Worm (Caenorhabditis elegans): ENCODE data around the gene R09F10.5.

DNA sequence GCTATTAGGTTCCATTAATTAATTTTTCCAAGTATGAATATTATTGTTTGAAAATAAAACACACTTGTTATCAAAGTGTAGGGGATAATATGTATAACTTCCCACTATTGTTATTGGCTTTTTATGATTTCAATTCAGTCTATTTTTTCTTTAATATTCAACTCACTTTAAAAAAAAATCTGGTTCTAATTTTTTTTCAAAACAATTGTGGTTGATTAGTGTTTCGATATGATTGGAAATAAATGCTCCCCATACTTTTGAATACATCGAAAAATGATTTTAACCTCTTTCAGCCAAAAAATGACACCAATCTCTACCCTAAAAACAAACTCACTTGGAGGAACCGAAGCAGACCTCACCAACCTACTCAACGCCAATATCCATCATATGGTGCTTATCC is 32.9 kb upstream of the R09F10.5 start, which contains the start of gene F55E10.2:
- no peak for TF ChIP-seq ceh-36 (tag; optimal IDR thresholded peaks at IDR 0.05)
- no peak for TF ChIP-seq ama-1 (optimal IDR thresholded peaks at IDR 0.05)
- TF ChIP-seq ets-7 (tag; optimal IDR thresholded peaks at IDR 0.05): no peak
- TF ChIP-seq tra-4 (tag; optimal IDR thresholded peaks at IDR 0.05): no peak
- no peak for TF ChIP-seq hmg-4 (GFP tag; optimal IDR thresholded peaks at IDR 0.05)
- no peak for TF ChIP-seq F13C5.2 (tag; optimal IDR thresholded peaks at IDR 0.05)
- no peak for TF ChIP-seq B0310.2 (tag; optimal IDR thresholded peaks at IDR 0.05)
- no peak for TF ChIP-seq tbx-11 (GFP tag; IDR thresholded peaks at IDR 0.05)
- TF ChIP-seq pes-1 (GFP tag; IDR thresholded peaks at IDR 0.05): no peak
- TF ChIP-seq flt-1 (GFP tag; IDR thresholded peaks at IDR 0.05): no peak

All from whole organism, early embryonic.